Worm (Caenorhabditis elegans): ENCODE data around the gene srxa-19.

DNA sequence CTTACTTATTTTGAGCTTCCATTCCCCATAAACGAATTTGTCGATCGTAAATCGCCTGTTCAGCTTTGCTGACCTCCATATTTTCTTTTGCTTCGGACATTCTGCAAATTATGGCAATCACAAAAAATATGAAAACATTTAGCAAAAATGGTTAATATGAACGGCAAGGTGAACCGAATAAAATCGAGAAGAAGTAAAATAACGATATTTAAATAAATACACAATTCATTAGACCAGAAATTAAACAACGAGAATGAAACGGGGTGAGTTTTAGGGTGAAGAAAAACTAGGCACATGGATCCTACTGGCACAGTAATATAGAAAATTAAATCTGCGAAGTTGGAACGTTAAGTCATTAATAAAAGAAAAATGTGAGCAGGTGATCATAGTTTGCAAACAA lies 7.6 kb upstream of the srxa-19 start, which contains the start of gene aos-1:
- TF ChIP-seq nhr-23 (tag; optimal IDR thresholded peaks at IDR 0.05) (no peak), ztf-11 (tag; optimal IDR thresholded peaks at IDR 0.05) (no peak), ztf-4 (tag; optimal IDR thresholded peaks at IDR 0.05) (no peak), unc-39 (tag; optimal IDR thresholded peaks at IDR 0.05) (no peak)

Data from whole organism, L3 larva.